Worm (Caenorhabditis elegans): Measurements from ENCODE around the gene mrpl-30.

DNA sequence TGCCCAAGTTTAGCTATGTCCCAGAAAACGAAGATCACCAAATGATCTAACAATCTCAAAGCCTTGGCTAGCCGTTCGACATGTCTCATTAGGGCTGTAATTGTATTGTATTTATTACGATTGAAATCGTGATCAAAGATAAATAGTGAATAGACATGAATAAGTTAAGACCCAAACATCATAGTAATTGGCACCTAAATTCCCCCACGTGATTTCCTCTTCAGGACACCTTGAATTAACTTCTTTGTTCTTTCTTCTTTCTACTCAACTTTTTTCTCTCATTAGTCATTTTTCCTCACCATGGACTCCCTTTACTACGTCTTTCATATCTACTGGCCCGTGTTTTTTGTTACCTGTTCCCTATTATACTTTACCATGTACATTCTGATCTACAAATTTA is 48.1 kb downstream of the mrpl-30 start, which contains the start of gene srd-69:
- TF ChIP-seq hmg-4 (GFP tag; optimal IDR thresholded peaks at IDR 0.05), result no peak
- no peak for TF ChIP-seq aly-1 (tag; optimal IDR thresholded peaks at IDR 0.05)
- no peak for TF ChIP-seq ama-1 (optimal IDR thresholded peaks at IDR 0.05)
- no peak for TF ChIP-seq hmbx-1 (tag; optimal IDR thresholded peaks at IDR 0.05)
